Worm (Caenorhabditis elegans) whole organism, L4 larva: Measurements from ENCODE around the gene F12F6.1.

Experiments used
- D1046.2 ChIP-seq: fragments of 200-800 bp; sonication (Bioruptor generic); IDR thresholded peaks from 2 replicates; pipeline ENCODE4 v1.3.6; 2022; ENCODE audit warnings: missing genetic modification characterization, missing compliant biosample characterization
- F10B5.3 ChIP-seq: sonication (generic microtip); optimal IDR thresholded peaks from 2 replicates; lab custom pipeline; 2016; ENCODE audit warnings: mild to moderate bottlenecking, missing genetic modification characterization, missing compliant biosample characterization
- F49E8.2 ChIP-seq: sonication (generic microtip); optimal IDR thresholded peaks from 2 replicates; lab custom pipeline; 2016; ENCODE audit warnings: missing compliant biosample characterization, mild to moderate bottlenecking, missing genetic modification characterization, borderline replicate concordance
- R02D3.7 ChIP-seq: fragments of 150-350 bp; sonication (generic microtip); optimal IDR thresholded peaks from 3 replicates; lab custom pipeline; 2014; ENCODE audit warnings: missing biosample characterization, missing genetic modification characterization
- Y105C5A.15 ChIP-seq: fragments of 200-800 bp; sonication (Bioruptor generic); IDR thresholded peaks from 2 replicates; pipeline ENCODE4 v1.3.6; 2022; ENCODE audit warnings: missing genetic modification characterization, missing compliant biosample characterization
- Y5F2A.4 ChIP-seq: fragments of 200-800 bp; sonication (Bioruptor generic); optimal IDR thresholded peaks from 2 replicates; lab custom pipeline; 2018; ENCODE audit warnings: mild to moderate bottlenecking, missing genetic modification characterization, missing compliant biosample characterization
- Y75B8A.6 ChIP-seq: fragments of 200-800 bp; sonication (Bioruptor generic); IDR thresholded peaks from 2 replicates; pipeline ENCODE4 v1.3.6; 2022; ENCODE audit warnings: missing genetic modification reagents, missing genetic modification characterization, missing compliant biosample characterization
- ZK337.2 ChIP-seq: fragments of 200-800 bp; sonication (Bioruptor generic); IDR thresholded peaks from 2 replicates; pipeline ENCODE4 v1.3.6; 2022; ENCODE audit warnings: missing genetic modification reagents, missing genetic modification characterization, missing compliant biosample characterization
- aly-2 ChIP-seq: sonication (generic microtip); optimal IDR thresholded peaks from 2 replicates; lab custom pipeline; 2018; ENCODE audit warnings: missing biosample characterization, missing genetic modification characterization
- arid-1 ChIP-seq: fragments of 200-800 bp; sonication (Bioruptor generic); conservative IDR thresholded peaks from 2 replicates; pipeline ENCODE4 v1.3.6; 2022; ENCODE audit warnings: missing genetic modification reagents, missing genetic modification characterization, missing compliant biosample characterization
- ceh-20 ChIP-seq: fragments of 200-800 bp; sonication (Bioruptor generic); IDR thresholded peaks from 2 replicates; pipeline ENCODE4 v1.3.6; 2022; ENCODE audit warnings: missing genetic modification reagents, missing genetic modification characterization, missing compliant biosample characterization
- ceh-28 ChIP-seq: fragments of 150-350 bp; optimal IDR thresholded peaks from 2 replicates; lab custom pipeline; 2014; ENCODE audit warnings: missing biosample characterization, missing genetic modification reagents, missing genetic modification characterization
- ceh-44 ChIP-seq: fragments of 200-800 bp; sonication (Bioruptor generic); IDR thresholded peaks from 2 replicates; pipeline ENCODE4 v1.3.6; 2022; ENCODE audit warnings: missing genetic modification reagents, missing genetic modification characterization, missing compliant biosample characterization
- ceh-62 ChIP-seq: sonication (generic microtip); optimal IDR thresholded peaks from 2 replicates; lab custom pipeline; 2017; ENCODE audit warnings: missing biosample characterization, missing genetic modification characterization
- ctbp-1 ChIP-seq: fragments of 200-800 bp; sonication (Bioruptor generic); IDR thresholded peaks from 2 replicates; pipeline ENCODE4 v1.3.6; 2022; ENCODE audit warnings: missing genetic modification reagents, missing genetic modification characterization, missing compliant biosample characterization
- daf-8 ChIP-seq: fragments of 200-800 bp; sonication (Bioruptor generic); IDR thresholded peaks from 2 replicates; pipeline ENCODE4 v1.3.6; 2022; ENCODE audit warnings: missing genetic modification characterization, missing compliant biosample characterization
- dpl-1 ChIP-seq: fragments of 150-350 bp; optimal IDR thresholded peaks from 2 replicates; lab custom pipeline; 2014; ENCODE audit warnings: missing biosample characterization, missing genetic modification reagents, missing genetic modification characterization
- duxl-1 ChIP-seq: sonication (generic microtip); optimal IDR thresholded peaks from 2 replicates; lab custom pipeline; 2016; ENCODE audit warnings: mild to moderate bottlenecking, missing genetic modification characterization, moderate library complexity, missing compliant biosample characterization; ENCODE audit not compliant: poor library complexity
- fkh-10 ChIP-seq: fragments of 150-350 bp; optimal IDR thresholded peaks from 2 replicates; lab custom pipeline; 2014; ENCODE audit warnings: missing biosample characterization, missing genetic modification reagents, missing genetic modification characterization
- fos-1 ChIP-seq: fragments of 150-350 bp; optimal IDR thresholded peaks from 2 replicates; lab custom pipeline; 2014; ENCODE audit warnings: missing biosample characterization, missing genetic modification characterization
- hlh-30 ChIP-seq: sonication (generic microtip); optimal IDR thresholded peaks from 2 replicates; lab custom pipeline; 2017; ENCODE audit warnings: antibody characterized with exemption, mild to moderate bottlenecking, missing genetic modification characterization, missing compliant biosample characterization; ENCODE audit not compliant: insufficient read depth
- jun-1 ChIP-seq: fragments of 150-350 bp; optimal IDR thresholded peaks from 2 replicates; lab custom pipeline; 2014; ENCODE audit warnings: missing biosample characterization, missing genetic modification reagents, missing genetic modification characterization
- lim-7 ChIP-seq: fragments of 200-800 bp; sonication (Bioruptor generic); IDR thresholded peaks from 2 replicates; pipeline ENCODE4 v1.3.6; 2022; ENCODE audit warnings: missing genetic modification characterization, missing compliant biosample characterization
- lin-29 ChIP-seq: fragments of 200-800 bp; sonication (Bioruptor generic); IDR thresholded peaks from 2 replicates; pipeline ENCODE4 v1.3.6; 2022; ENCODE audit warnings: missing genetic modification reagents, missing genetic modification characterization, missing compliant biosample characterization
- lin-38 ChIP-seq: fragments of 200-800 bp; sonication (Bioruptor generic); IDR thresholded peaks from 2 replicates; pipeline ENCODE4 v1.3.6; 2022; ENCODE audit warnings: missing genetic modification reagents, missing genetic modification characterization, missing compliant biosample characterization
- lin-39 ChIP-seq: fragments of 150-350 bp; optimal IDR thresholded peaks from 2 replicates; lab custom pipeline; 2014; ENCODE audit warnings: missing biosample characterization, missing genetic modification reagents, missing genetic modification characterization
- madf-5 ChIP-seq, 2 experiments: fragments of 200-800 bp; sonication (Bioruptor generic); IDR thresholded peaks; 2 replicates each; pipeline ENCODE4 v1.3.6; 2022; ENCODE audit warnings: missing compliant biosample characterization in 2 of 2, missing genetic modification characterization in 2 of 2
- mdl-1 ChIP-seq, 2 experiments: fragments of 150-350 bp in 1 of 2; sonication (generic microtip) in 1 of 2; optimal IDR thresholded peaks; 2 replicates each; lab custom pipeline; 2014 to 2017; ENCODE audit warnings: missing biosample characterization in 2 of 2, missing genetic modification characterization in 2 of 2
- mxl-3 ChIP-seq: fragments of 200-800 bp; sonication (Bioruptor generic); optimal IDR thresholded peaks from 2 replicates; lab custom pipeline; 2018; ENCODE audit warnings: mild to moderate bottlenecking, missing genetic modification characterization, missing compliant biosample characterization
- nhr-11 ChIP-seq: fragments of 150-350 bp; optimal IDR thresholded peaks from 2 replicates; lab custom pipeline; 2014; ENCODE audit warnings: missing biosample characterization, missing genetic modification characterization
- nhr-237 ChIP-seq: sonication (generic microtip); optimal IDR thresholded peaks from 2 replicates; lab custom pipeline; 2017; ENCODE audit warnings: missing biosample characterization, missing genetic modification characterization
- nhr-25 ChIP-seq: sonication (generic microtip); optimal IDR thresholded peaks from 2 replicates; lab custom pipeline; 2017; ENCODE audit warnings: missing genetic modification characterization, mild to moderate bottlenecking, missing compliant biosample characterization, antibody characterized with exemption, moderate library complexity, borderline replicate concordance; ENCODE audit not compliant: insufficient read depth
- nhr-6 ChIP-seq: fragments of 150-350 bp; optimal IDR thresholded peaks from 2 replicates; lab custom pipeline; 2014; ENCODE audit warnings: missing biosample characterization, missing genetic modification characterization
- pha-4 ChIP-seq, 2 experiments: fragments of 150-350 bp in 1 of 2; fragments of 200-800 bp in 1 of 2; sonication (Bioruptor generic) in 1 of 2; IDR thresholded peaks in 1 of 2; optimal IDR thresholded peaks in 1 of 2; 2 replicates each; pipeline versions ENCODE4 v1.3.6 to Lab custom; 2014 to 2022; ENCODE audit warnings: missing genetic modification characterization in 2 of 2, missing genetic modification reagents in 2 of 2, missing biosample characterization in 1 of 2, missing compliant biosample characterization in 1 of 2
- pqm-1 ChIP-seq: sonication (generic microtip); optimal IDR thresholded peaks from 2 replicates; lab custom pipeline; 2017; ENCODE audit warnings: missing biosample characterization, missing genetic modification characterization
- rbr-2 ChIP-seq: sonication (generic microtip); optimal IDR thresholded peaks from 2 replicates; lab custom pipeline; 2016; ENCODE audit warnings: missing genotype, missing genetic modification characterization, missing compliant biosample characterization
- saeg-2 ChIP-seq: fragments of 200-800 bp; sonication (Bioruptor generic); IDR thresholded peaks from 2 replicates; pipeline ENCODE4 v1.3.6; 2022; ENCODE audit warnings: missing genetic modification reagents, missing genetic modification characterization, missing compliant biosample characterization
- sdz-12 ChIP-seq: fragments of 200-800 bp; sonication (Bioruptor generic); optimal IDR thresholded peaks from 2 replicates; lab custom pipeline; 2018; ENCODE audit warnings: mild to moderate bottlenecking, missing genetic modification characterization, missing compliant biosample characterization
- skn-1 ChIP-seq: fragments of 150-350 bp; optimal IDR thresholded peaks from 2 replicates; lab custom pipeline; 2014; ENCODE audit warnings: missing biosample characterization, missing genetic modification characterization
- snpc-1.2 ChIP-seq: fragments of 200-800 bp; sonication (Bioruptor generic); IDR thresholded peaks from 2 replicates; pipeline ENCODE4 v1.3.6; 2022; ENCODE audit warnings: missing genetic modification reagents, missing genetic modification characterization, missing compliant biosample characterization
- tag-97 ChIP-seq: fragments of 200-800 bp; sonication (Bioruptor generic); IDR thresholded peaks from 2 replicates; pipeline ENCODE4 v1.3.6; 2022; ENCODE audit warnings: missing genetic modification characterization, missing compliant biosample characterization
- unc-130 ChIP-seq: sonication (generic microtip); optimal IDR thresholded peaks from 2 replicates; lab custom pipeline; 2016; ENCODE audit warnings: missing genetic modification reagents, missing genetic modification characterization, missing compliant biosample characterization
- zag-1 ChIP-seq: fragments of 150-350 bp; optimal IDR thresholded peaks from 2 replicates; lab custom pipeline; 2014; ENCODE audit warnings: missing biosample characterization, missing genetic modification characterization
- zfp-2 ChIP-seq: sonication (generic microtip); optimal IDR thresholded peaks from 2 replicates; lab custom pipeline; 2016; ENCODE audit warnings: mild to moderate bottlenecking, missing genetic modification characterization, missing compliant biosample characterization
- zfp-3 ChIP-seq: fragments of 200-800 bp; sonication (Bioruptor generic); conservative IDR thresholded peaks from 2 replicates; pipeline ENCODE4 v1.3.6; 2022; ENCODE audit warnings: missing genetic modification reagents, missing genetic modification characterization, missing compliant biosample characterization
- zip-11 ChIP-seq: fragments of 200-800 bp; sonication (Bioruptor generic); IDR thresholded peaks from 2 replicates; pipeline ENCODE4 v1.3.6; 2022; ENCODE audit warnings: missing genetic modification characterization, missing compliant biosample characterization
- zip-2 ChIP-seq: fragments of 150-350 bp; optimal IDR thresholded peaks from 2 replicates; lab custom pipeline; 2014; ENCODE audit warnings: missing biosample characterization, missing genetic modification characterization
- ztf-11 ChIP-seq: fragments of 150-350 bp; optimal IDR thresholded peaks from 2 replicates; lab custom pipeline; 2014; ENCODE audit warnings: missing biosample characterization, missing genetic modification characterization
- ztf-7 ChIP-seq: fragments of 150-350 bp; optimal IDR thresholded peaks from 2 replicates; lab custom pipeline; 2014; ENCODE audit warnings: missing biosample characterization, missing genetic modification characterization

Gene F12F6.1

ce11 chrIV:11635437-11636408 is 52.0 kb downstream of the F12F6.1 start, which contains the start of gene mars-1:
mars-1 (minus strand) TSS chrIV:11635487.
- TF ChIP-seq Y75B8A.6 (GFP tag; lab: Robert Waterston, UW) (no peak), mxl-3 (peak; percentile 52), aly-2 (tag; lab: Kevin White, UChicago) (no peak), Y5F2A.4 (GFP tag; lab: Kevin White, UChicago) (no peak), ceh-28 (tag; lab: Kevin White, UChicago) (no peak), pha-4 (GFP tag; IDR thresholded peaks at IDR 0.05; lab: Robert Waterston, UW) (no peak), pha-4 (tag; optimal IDR thresholded peaks at IDR 0.05; lab: Kevin White, UChicago) (no peak), lin-39 (tag; lab: Kevin White, UChicago) (no peak), ZK337.2 (GFP tag; lab: Robert Waterston, UW) (no peak), zip-11 (GFP tag; lab: Robert Waterston, UW) (no peak), duxl-1 (tag; lab: Kevin White, UChicago) (no peak), lim-7 (GFP tag; lab: Robert Waterston, UW) (no peak), ceh-44 (GFP tag; lab: Robert Waterston, UW) (0 out of 2 replicates have a peak, but pooled peaks have one; percentile 33), lin-38 (GFP tag; lab: Robert Waterston, UW) (peak; percentile 96), nhr-237 (tag; lab: Kevin White, UChicago) (no peak), Y105C5A.15 (GFP tag; lab: Robert Waterston, UW) (no peak), lin-29 (GFP tag; lab: Robert Waterston, UW) (no peak), F49E8.2 (no peak), daf-8 (GFP tag; lab: Robert Waterston, UW) (no peak), fkh-10 (GFP tag; lab: Kevin White, UChicago) (no peak), zfp-3 (GFP tag; lab: Robert Waterston, UW) (no peak), sdz-12 (GFP tag; lab: Kevin White, UChicago) (no peak), ceh-20 (GFP tag; lab: Robert Waterston, UW) (no peak), ztf-11 (no peak), jun-1 (no peak), mdl-1 (tag; optimal IDR thresholded peaks at IDR 0.05; lab: Kevin White, UChicago) (peak in 1 of 2 experiments; percentile 15), nhr-25 (tag; lab: Kevin White, UChicago) (no peak), nhr-6 (tag; lab: Kevin White, UChicago) (no peak), ceh-62 (tag; lab: Kevin White, UChicago) (no peak), fos-1 (tag; lab: Kevin White, UChicago) (no peak), hlh-30 (tag; lab: Kevin White, UChicago) (peak; percentile 64), ztf-7 (tag; lab: Kevin White, UChicago) (no peak), arid-1 (no peak), madf-5 (GFP tag; IDR thresholded peaks at IDR 0.05; lab: Robert Waterston, UW) (no peak), snpc-1.2 (GFP tag; lab: Robert Waterston, UW) (no peak), F10B5.3 (tag; lab: Kevin White, UChicago) (no peak), R02D3.7 (tag; lab: Kevin White, UChicago) (no peak), zag-1 (tag; lab: Kevin White, UChicago) (no peak), tag-97 (GFP tag; lab: Robert Waterston, UW) (no peak), nhr-11 (tag; lab: Kevin White, UChicago) (peak; percentile 66), skn-1 (tag; lab: Kevin White, UChicago) (no peak), zip-2 (no peak), dpl-1 (peak; percentile 62), saeg-2 (GFP tag; lab: Robert Waterston, UW) (no peak), zfp-2 (tag; lab: Kevin White, UChicago) (no peak), unc-130 (GFP tag; lab: Kevin White, UChicago) (peak; percentile 50), D1046.2 (GFP tag; lab: Robert Waterston, UW) (no peak), pqm-1 (no peak), ctbp-1 (GFP tag; lab: Robert Waterston, UW) (no peak), rbr-2 (peak; percentile 62)
